Worm (Caenorhabditis elegans): Measurements from ENCODE around the gene F40G12.10.
A peak's percentile ranks its signal among the peaks of the same experiment; 100 is the strongest.

F40G12.10 gene

DNA sequence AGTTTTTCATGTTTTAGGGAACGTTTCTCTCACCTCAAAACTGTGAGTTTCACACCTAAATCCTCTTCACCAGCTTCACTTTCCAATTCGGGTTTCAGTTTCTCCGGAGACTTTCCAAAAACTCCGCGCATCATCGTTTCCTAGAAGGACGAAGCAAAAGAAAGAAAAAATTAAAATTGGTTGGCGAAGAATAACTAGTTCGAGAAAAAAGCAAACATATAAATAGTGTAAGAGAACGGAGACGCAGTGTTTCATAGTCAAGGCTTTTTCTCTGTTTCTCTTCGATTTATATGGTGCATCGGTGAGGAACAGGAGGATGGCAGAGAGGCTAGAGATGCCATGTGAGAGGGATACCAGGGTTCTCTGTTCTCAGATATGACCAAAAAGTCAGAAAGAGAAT is 39.4 kb downstream of the F40G12.10 start, which contains the start of gene F47B8.3:
Gene F47B8.3 (minus strand): TSS at position 261 of the 400 bp plus-strand sequence.
- TF ChIP-seq lin-13 (tag; optimal IDR thresholded peaks at IDR 0.05) (no peak), ces-1 (GFP tag; optimal IDR thresholded peaks at IDR 0.05) (peak; percentile 17)

DNA sequence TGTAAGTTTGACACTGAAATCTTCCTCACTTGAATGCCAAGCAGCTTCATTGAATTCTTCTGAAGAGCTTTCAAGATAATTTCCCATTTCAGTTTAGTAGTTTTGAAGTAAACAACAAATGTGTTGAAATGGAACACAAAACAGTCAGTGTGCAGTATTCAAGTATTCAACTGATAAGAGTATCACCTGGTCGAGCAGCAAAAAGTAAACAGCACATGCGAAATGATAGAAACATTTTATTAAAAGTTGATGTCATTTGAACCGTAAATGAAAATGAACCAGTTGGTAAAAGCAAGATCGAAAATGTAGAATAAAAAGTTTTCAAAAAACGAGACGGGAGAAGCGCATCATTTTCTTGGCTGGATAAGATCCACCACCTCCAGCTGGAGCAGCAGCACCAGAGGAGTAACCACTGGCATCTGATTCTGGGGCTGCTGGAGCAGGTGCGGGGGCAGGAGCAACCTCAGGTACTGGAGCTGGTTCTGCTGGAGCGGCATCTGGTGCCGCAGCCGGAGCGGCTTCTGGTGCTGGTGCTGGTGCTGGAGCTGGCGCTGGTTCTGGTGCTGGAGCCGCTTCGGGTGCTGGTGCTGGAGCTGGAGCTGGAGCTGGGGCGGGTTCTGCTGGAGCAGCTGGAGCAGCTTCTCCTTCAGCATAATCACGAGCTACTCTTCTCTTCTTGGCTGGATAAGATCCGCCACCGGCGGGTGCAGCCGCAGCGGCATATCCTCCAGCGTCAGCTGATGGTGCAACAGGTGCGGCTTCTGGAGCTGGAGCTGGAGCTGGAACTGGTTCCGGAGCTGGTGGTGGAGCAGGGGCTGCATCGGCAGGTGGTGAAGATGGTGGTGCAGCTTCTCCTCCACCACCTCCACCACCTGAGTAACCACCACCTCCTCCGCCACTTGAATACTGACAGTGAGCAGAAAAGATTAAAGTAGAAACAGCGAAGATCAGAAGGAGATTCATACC is 41.4 kb downstream of the F40G12.10 start, which contains the start of the genes F47B8.4 and F47B8.18:
Gene F47B8.4 (minus strand): TSS at position 172 of the 966 bp plus-strand sequence.
Gene F47B8.18 (minus strand): TSS at position 963 of the 966 bp plus-strand sequence.
- TF ChIP-seq sptf-1 (tag; optimal IDR thresholded peaks at IDR 0.05) (no peak), sem-2 (GFP tag; optimal IDR thresholded peaks at IDR 0.05) (no peak), nhr-237 (tag; optimal IDR thresholded peaks at IDR 0.05) (no peak), lin-13 (tag; optimal IDR thresholded peaks at IDR 0.05) (no peak), elt-1 (tag; optimal IDR thresholded peaks at IDR 0.05; ENCODE audit: borderline replicate concordance, insufficient read depth) (no peak), nhr-76 (tag; optimal IDR thresholded peaks at IDR 0.05) (no peak), tbx-8 (GFP tag; optimal IDR thresholded peaks at IDR 0.05) (no peak), ceh-43 (GFP tag; optimal IDR thresholded peaks at IDR 0.05) (no peak), bed-3 (GFP tag; optimal IDR thresholded peaks at IDR 0.05) (no peak), M03D4.4 (tag; optimal IDR thresholded peaks at IDR 0.05) (no peak), elt-3 (tag; optimal IDR thresholded peaks at IDR 0.05) (no peak), blmp-1 (tag; optimal IDR thresholded peaks at IDR 0.05) (no peak), pha-4 (tag; optimal IDR thresholded peaks at IDR 0.05) (no peak), hlh-1 (tag; optimal IDR thresholded peaks at IDR 0.05) (no peak), unc-39 (tag; optimal IDR thresholded peaks at IDR 0.05) (no peak), nhr-28 (tag; optimal IDR thresholded peaks at IDR 0.05) (no peak), mab-5 (tag; optimal IDR thresholded peaks at IDR 0.05) (no peak)

DNA sequence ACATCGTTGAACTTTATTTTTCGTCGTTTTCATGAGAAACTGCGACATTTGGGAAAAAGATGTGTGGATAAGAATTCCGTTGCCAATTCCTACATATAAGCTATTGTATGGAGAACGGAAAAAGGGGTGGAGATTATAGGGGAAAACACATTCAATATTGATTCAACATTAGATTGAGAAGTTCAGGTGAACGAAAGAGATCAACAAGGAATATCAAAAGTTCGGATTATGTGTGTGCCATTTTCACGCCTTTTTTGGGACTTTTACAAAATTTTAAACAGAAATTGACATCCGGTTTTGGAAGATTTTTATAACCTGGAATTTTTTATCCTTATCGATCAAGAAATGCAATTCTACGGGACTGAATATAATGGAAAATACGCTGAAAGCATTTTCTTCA is 44.4 kb downstream of the F40G12.10 start, which contains the start of gene F47B8.5:
Gene F47B8.5 (minus strand): TSS at position 101 of the 400 bp plus-strand sequence.
- TF ChIP-seq mls-2 (tag; optimal IDR thresholded peaks at IDR 0.05) (no peak), ces-1 (GFP tag; optimal IDR thresholded peaks at IDR 0.05) (no peak)

DNA sequence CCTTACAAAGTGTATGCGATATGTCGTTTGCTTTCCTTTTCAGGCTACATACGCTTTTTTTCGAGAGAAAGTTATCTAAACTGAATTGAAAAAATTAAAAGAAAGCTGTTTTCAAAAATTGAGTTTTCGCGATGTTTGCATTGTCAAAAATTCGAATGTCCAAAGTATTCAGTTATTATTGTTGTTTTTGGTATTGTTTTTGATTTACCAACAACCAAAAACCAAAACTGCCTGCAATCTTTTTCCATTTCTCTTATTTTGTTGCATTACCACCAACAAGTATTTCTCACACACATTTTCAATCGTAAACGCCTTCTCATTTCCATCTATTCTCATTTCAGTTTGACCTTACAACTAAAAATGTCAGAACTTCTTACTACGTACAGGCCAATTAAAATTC is 45.5 kb downstream of the F40G12.10 start, which contains the start of gene pepm-1:
Gene pepm-1 (plus strand): TSS at position 301 of the 400 bp plus-strand sequence.
- TF ChIP-seq ham-2 (GFP tag; optimal IDR thresholded peaks at IDR 0.05) (no peak), elt-1 (tag; optimal IDR thresholded peaks at IDR 0.05; ENCODE audit: borderline replicate concordance, insufficient read depth) (no peak), ceh-39 (tag; optimal IDR thresholded peaks at IDR 0.05) (no peak), bed-3 (GFP tag; optimal IDR thresholded peaks at IDR 0.05) (no peak), drap-1 (GFP tag; optimal IDR thresholded peaks at IDR 0.05) (no peak), ces-1 (GFP tag; optimal IDR thresholded peaks at IDR 0.05) (no peak), mab-5 (tag; optimal IDR thresholded peaks at IDR 0.05) (no peak), flh-1 (GFP tag; optimal IDR thresholded peaks at IDR 0.05) (no peak), nhr-28 (tag; optimal IDR thresholded peaks at IDR 0.05) (no peak)

DNA sequence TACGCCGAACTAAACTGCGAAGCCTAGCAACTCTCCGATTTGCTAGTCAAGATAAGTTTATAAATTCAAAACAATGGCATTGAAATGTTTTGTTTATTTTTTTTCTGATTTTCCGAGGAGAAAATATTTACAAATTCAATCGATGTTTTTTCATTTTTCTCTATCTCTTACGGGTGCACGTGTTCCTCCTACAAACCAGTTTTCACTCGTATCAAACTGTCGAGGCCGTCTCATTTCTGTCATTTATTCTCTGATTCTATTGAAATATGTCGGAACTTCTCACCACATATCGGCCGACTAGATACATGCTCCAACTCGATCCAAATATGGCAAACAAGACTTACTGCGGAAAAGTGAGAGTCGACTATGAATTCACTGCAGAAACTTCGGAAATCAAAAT is 48.1 kb downstream of the F40G12.10 start, which contains the start of gene F47B8.8:
Gene F47B8.8 (plus strand): TSS at position 257 of the 400 bp plus-strand sequence.
- TF ChIP-seq nhr-237 (tag; optimal IDR thresholded peaks at IDR 0.05) (no peak), ham-2 (GFP tag; optimal IDR thresholded peaks at IDR 0.05) (no peak), cnd-1 (tag; optimal IDR thresholded peaks at IDR 0.05) (no peak), ceh-43 (GFP tag; optimal IDR thresholded peaks at IDR 0.05) (no peak), lin-32 (GFP tag; optimal IDR thresholded peaks at IDR 0.05) (no peak)

DNA sequence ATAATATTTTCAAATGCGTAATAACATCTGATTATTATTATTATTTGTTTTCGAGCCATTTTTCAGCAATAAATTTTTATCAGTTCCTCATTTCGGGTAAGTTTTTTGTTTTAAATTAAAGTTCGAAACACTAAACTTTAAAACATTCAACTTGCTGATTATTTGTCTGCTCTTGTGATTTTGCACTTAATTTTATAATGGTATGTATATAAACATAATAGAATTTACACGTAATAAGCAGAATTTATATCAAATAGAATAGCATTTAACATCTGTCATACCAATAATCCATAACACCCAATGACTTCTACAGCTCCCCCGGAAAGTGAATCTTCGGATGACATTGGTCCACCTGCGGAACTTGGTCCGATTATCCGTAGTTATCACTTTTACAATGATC is 49.8 kb downstream of the F40G12.10 start, which contains the start of gene srm-4:
Gene srm-4 (plus strand): TSS at position 301 of the 400 bp plus-strand sequence.
- TF ChIP-seq sem-2 (GFP tag; optimal IDR thresholded peaks at IDR 0.05) (no peak), lin-13 (tag; optimal IDR thresholded peaks at IDR 0.05) (no peak), drap-1 (GFP tag; optimal IDR thresholded peaks at IDR 0.05) (no peak), sptf-1 (tag; optimal IDR thresholded peaks at IDR 0.05) (no peak), mls-2 (tag; optimal IDR thresholded peaks at IDR 0.05) (no peak), nhr-2 (tag; optimal IDR thresholded peaks at IDR 0.05) (no peak), elt-1 (tag; optimal IDR thresholded peaks at IDR 0.05; ENCODE audit: borderline replicate concordance, insufficient read depth) (no peak), cnd-1 (tag; optimal IDR thresholded peaks at IDR 0.05) (no peak), zip-8 (tag; optimal IDR thresholded peaks at IDR 0.05) (no peak), ceh-39 (tag; optimal IDR thresholded peaks at IDR 0.05) (no peak), lsy-2 (tag; optimal IDR thresholded peaks at IDR 0.05) (no peak), M03D4.4 (tag; optimal IDR thresholded peaks at IDR 0.05) (no peak), mab-5 (tag; optimal IDR thresholded peaks at IDR 0.05) (no peak), nhr-12 (tag; optimal IDR thresholded peaks at IDR 0.05) (no peak)

All from whole organism, mixed stage, embryonic.